Fruit fly (Drosophila melanogaster) whole organism, wandering third instar larva: Measurements from ENCODE around the gene RhoGAP16F.

Experiments
- Abd-B ChIP-seq: fragments of >200 bp; optimal IDR thresholded peaks from 2 replicates; lab custom pipeline; 2017; ENCODE audit warnings: missing biosample characterization, missing genetic modification characterization
- CG32264 ChIP-seq: fragments of 200-800 bp; sonication (Bioruptor generic); optimal IDR thresholded peaks from 2 replicates; lab custom pipeline; 2016; ENCODE audit warnings: missing biosample characterization, missing genetic modification characterization
- CrebA ChIP-seq: fragments of 200-800 bp; sonication (Bioruptor generic); optimal IDR thresholded peaks from 2 replicates; lab custom pipeline; 2016; ENCODE audit warnings: missing biosample characterization, mild to moderate bottlenecking, missing genetic modification characterization, borderline replicate concordance
- Dfd ChIP-seq: fragments of >200 bp; optimal IDR thresholded peaks from 2 replicates; lab custom pipeline; 2017; ENCODE audit warnings: missing biosample characterization, missing genetic modification characterization
- Dif ChIP-seq: fragments of 200-275, 200-300 bp; sonication (Bioruptor generic); optimal IDR thresholded peaks from 2 replicates; lab custom pipeline; 2018; ENCODE audit warnings: missing biosample characterization, missing genetic modification characterization; ENCODE audit not compliant: partially characterized antibody
- GATAd ChIP-seq: sonication (Bioruptor generic); optimal IDR thresholded peaks from 2 replicates; lab custom pipeline; 2016; ENCODE audit warnings: missing biosample characterization, missing genetic modification characterization
- Hnf4 ChIP-seq: fragments of 200-800 bp; sonication (Bioruptor generic); optimal IDR thresholded peaks from 2 replicates; lab custom pipeline; 2016; ENCODE audit warnings: missing biosample characterization, mild to moderate bottlenecking, missing genetic modification characterization
- Hr83 ChIP-seq: fragments of 200-300 bp; sonication (Bioruptor generic); optimal IDR thresholded peaks from 2 replicates; lab custom pipeline; 2016; ENCODE audit warnings: missing biosample characterization, mild to moderate bottlenecking, missing genetic modification characterization, moderate library complexity; ENCODE audit not compliant: poor library complexity, severe bottlenecking
- Jra ChIP-seq: sonication (Bioruptor generic); optimal IDR thresholded peaks from 2 replicates; lab custom pipeline; 2016; ENCODE audit warnings: missing biosample characterization, missing genetic modification characterization
- Mio ChIP-seq: sonication (Bioruptor generic); optimal IDR thresholded peaks from 2 replicates; lab custom pipeline; 2016; ENCODE audit warnings: missing biosample characterization, missing genetic modification characterization
- N ChIP-seq: fragments of >200 bp; optimal IDR thresholded peaks from 2 replicates; lab custom pipeline; 2018; ENCODE audit warnings: missing biosample characterization, missing external identifiers, missing genetic modification characterization
- Sp1 ChIP-seq: fragments of 200-800 bp; sonication (Bioruptor generic); optimal IDR thresholded peaks from 3 replicates; lab custom pipeline; 2019; ENCODE audit warnings: missing biosample characterization, mild to moderate bottlenecking, missing genetic modification characterization, moderate library complexity
- br ChIP-seq: fragments of 200-800 bp; sonication (Bioruptor generic); optimal IDR thresholded peaks from 2 replicates; lab custom pipeline; 2016; ENCODE audit warnings: missing biosample characterization, missing genetic modification characterization
- dl ChIP-seq, 2 experiments: fragments of 175-275, 200-275 bp in 1 of 2; fragments of 200-275 bp in 1 of 2; sonication (Bioruptor generic); optimal IDR thresholded peaks; lab custom pipeline; 2018; ENCODE audit warnings: mild to moderate bottlenecking in 2 of 2, missing biosample characterization in 2 of 2, missing genetic modification characterization in 2 of 2, moderate library complexity in 2 of 2; ENCODE audit not compliant: partially characterized antibody in 2 of 2, insufficient read depth in 1 of 2
- dsf ChIP-seq: sonication (Bioruptor generic); optimal IDR thresholded peaks from 2 replicates; lab custom pipeline; 2016; ENCODE audit warnings: missing biosample characterization, missing genetic modification characterization, borderline replicate concordance
- ey ChIP-seq: fragments of 200-800 bp; sonication (Bioruptor generic); optimal IDR thresholded peaks from 2 replicates; lab custom pipeline; 2016; ENCODE audit warnings: missing biosample characterization, missing genetic modification characterization
- foxo ChIP-seq, 2 experiments: fragments of 200-800 bp; sonication (Bioruptor generic); optimal IDR thresholded peaks; 2 replicates in 1 of 2; 3 replicates in 1 of 2; lab custom pipeline; 2016 to 2017; ENCODE audit warnings: missing biosample characterization in 2 of 2, missing genetic modification characterization in 2 of 2
- fru ChIP-seq: fragments of 200-800 bp; sonication (Bioruptor generic); optimal IDR thresholded peaks from 3 replicates; lab custom pipeline; 2016; ENCODE audit warnings: missing biosample characterization, mild to moderate bottlenecking, missing genetic modification characterization
- h ChIP-seq: fragments of 200-800 bp; sonication (Bioruptor generic); optimal IDR thresholded peaks from 3 replicates; lab custom pipeline; 2016; ENCODE audit warnings: missing biosample characterization, mild to moderate bottlenecking, missing genetic modification characterization
- lola ChIP-seq: fragments of >200 bp; optimal IDR thresholded peaks from 2 replicates; lab custom pipeline; 2017; ENCODE audit warnings: missing biosample characterization, missing genetic modification characterization
- psq ChIP-seq: fragments of 200-800 bp; sonication (Bioruptor generic); optimal IDR thresholded peaks from 3 replicates; lab custom pipeline; 2017; ENCODE audit warnings: missing biosample characterization, mild to moderate bottlenecking, missing genetic modification characterization, moderate library complexity
- rgr ChIP-seq: fragments of 200-800 bp; sonication (Bioruptor generic); optimal IDR thresholded peaks from 3 replicates; lab custom pipeline; 2016; ENCODE audit warnings: missing biosample characterization, mild to moderate bottlenecking, missing genetic modification characterization
- usp ChIP-seq: fragments of >200 bp; optimal IDR thresholded peaks from 2 replicates; lab custom pipeline; 2017; ENCODE audit warnings: missing biosample characterization, missing genetic modification characterization
- woc ChIP-seq: sonication (Bioruptor generic); optimal IDR thresholded peaks from 2 replicates; lab custom pipeline; 2016; ENCODE audit warnings: missing biosample characterization, mild to moderate bottlenecking, missing genetic modification characterization

RhoGAP16F gene

DNA sequence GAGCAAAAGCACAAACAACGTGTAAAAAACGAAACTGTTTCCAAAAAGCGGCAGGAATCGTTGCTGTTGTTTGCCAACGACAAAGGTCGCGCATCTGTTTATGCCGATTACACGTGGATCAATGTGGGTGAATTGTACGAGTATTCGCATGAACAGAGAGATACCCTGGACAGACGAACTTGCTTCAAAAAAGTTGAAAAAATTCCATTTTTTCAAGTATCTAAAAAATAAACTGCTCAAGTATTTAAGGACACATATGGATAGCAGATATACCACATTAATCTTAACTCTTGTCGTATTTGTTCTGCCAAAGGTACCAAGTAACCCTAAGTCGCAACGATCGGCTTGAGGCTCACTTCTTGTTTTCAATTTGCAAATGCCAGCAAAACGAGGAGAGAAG, 47.0 kb downstream of the RhoGAP16F start:
- TF ChIP-seq br (GFP tag; lab: Kevin White, UChicago) (no peak), Dif (no peak), N (GFP tag; lab: Kevin White, UChicago) (no peak), GATAd (GFP tag; lab: Kevin White, UChicago) (no peak), Jra (GFP tag; lab: Kevin White, UChicago) (no peak), Dfd (GFP tag; lab: Kevin White, UChicago) (no peak), Abd-B (GFP tag; lab: Kevin White, UChicago) (no peak), rgr (GFP tag; lab: Kevin White, UChicago) (no peak), CG32264 (no peak), woc (GFP tag; lab: Kevin White, UChicago) (no peak), foxo (GFP tag; optimal IDR thresholded peaks at IDR 0.05; lab: Kevin White, UChicago) (no peak), psq (GFP tag; lab: Kevin White, UChicago) (no peak), dl (GFP tag; optimal IDR thresholded peaks at IDR 0.05; lab: Kevin White, UChicago; ENCODE audit: insufficient read depth in 1 of 2, partially characterized antibody in 2 of 2) (no peak), CrebA (GFP tag; lab: Kevin White, UChicago) (no peak), ey (GFP tag; lab: Kevin White, UChicago) (no peak), Sp1 (no peak), Hr83 (GFP tag; lab: Kevin White, UChicago) (no peak), Mio (no peak)

DNA sequence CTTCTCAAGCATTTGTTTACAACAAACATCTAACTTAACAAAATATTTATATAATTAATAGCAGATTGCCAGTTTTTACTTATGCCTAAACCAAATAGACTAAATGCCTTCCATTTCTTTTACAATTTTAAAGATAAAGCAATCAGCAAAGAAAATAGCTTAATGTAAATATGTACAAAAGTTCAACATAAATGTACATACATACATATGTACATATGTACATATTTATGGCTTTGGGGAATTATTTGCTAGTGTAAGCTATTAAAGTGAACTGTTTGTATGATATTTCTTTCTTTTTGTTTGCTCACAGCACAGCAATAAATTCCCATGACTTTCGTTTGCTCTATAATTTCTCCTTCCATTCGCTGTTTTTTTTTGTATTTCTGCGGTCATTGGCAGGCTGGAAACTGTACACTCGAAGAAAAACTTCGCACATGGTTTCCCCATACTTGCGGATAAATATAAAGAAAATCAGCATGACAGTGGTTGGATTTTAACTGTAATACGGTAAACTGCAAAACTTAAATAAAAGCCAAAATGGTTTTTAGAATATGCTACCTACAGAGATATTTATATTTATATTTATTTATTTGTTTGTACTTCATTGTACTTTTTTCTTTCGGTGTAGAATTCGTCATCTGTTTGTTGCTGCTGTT, 48.1 kb downstream of the RhoGAP16F start:
- TF ChIP-seq Hnf4 (no peak), dsf (no peak), lola (GFP tag; lab: Kevin White, UChicago) (no peak), usp (GFP tag; lab: Kevin White, UChicago) (no peak), h (no peak), Abd-B (GFP tag; lab: Kevin White, UChicago) (no peak), Hr83 (GFP tag; lab: Kevin White, UChicago) (no peak), Sp1 (no peak), fru (GFP tag; lab: Kevin White, UChicago) (no peak), foxo (GFP tag; optimal IDR thresholded peaks at IDR 0.05; lab: Kevin White, UChicago) (no peak)
